Fruit fly (Drosophila melanogaster): ENCODE data around the gene CG9970.

The CG9970 gene

dm6 chr3L:2909523-2910042, 6.9 kb downstream of the CG9970 start:
- TF ChIP-seq CG8632 (GFP tag; optimal IDR thresholded peaks at IDR 0.05) = no peak
- no peak for TF ChIP-seq dac (GFP tag; optimal IDR thresholded peaks at IDR 0.05)
- no peak for TF ChIP-seq Eip75B (GFP tag; optimal IDR thresholded peaks at IDR 0.05)
- TF ChIP-seq CG6854 (GFP tag; optimal IDR thresholded peaks at IDR 0.05) = no peak
- no peak for TF ChIP-seq Sox14 (GFP tag; optimal IDR thresholded peaks at IDR 0.05)
- no peak for TF ChIP-seq CG7368 (GFP tag; optimal IDR thresholded peaks at IDR 0.05)
- TF ChIP-seq Hr38 (GFP tag; optimal IDR thresholded peaks at IDR 0.05) = no peak

- no peak for TF ChIP-seq spab (GFP tag; optimal IDR thresholded peaks at IDR 0.05)
- no peak for TF ChIP-seq CG6792 (GFP tag; optimal IDR thresholded peaks at IDR 0.05)
- no peak for TF ChIP-seq CG10631 (GFP tag; optimal IDR thresholded peaks at IDR 0.05)
- no peak for TF ChIP-seq eg (GFP tag; IDR thresholded peaks at IDR 0.05)
- TF ChIP-seq CG8119 (GFP tag; IDR thresholded peaks at IDR 0.05) = no peak
- TF ChIP-seq Smox (GFP tag; optimal IDR thresholded peaks at IDR 0.05) = no peak
- no peak for TF ChIP-seq CG31627 (GFP tag; optimal IDR thresholded peaks at IDR 0.05)
- TF ChIP-seq CG1621 (tag; optimal IDR thresholded peaks at IDR 0.05) = no peak
- no peak for TF ChIP-seq Hr4 (GFP tag; optimal IDR thresholded peaks at IDR 0.05)
- no peak for TF ChIP-seq fkh (GFP tag; optimal IDR thresholded peaks at IDR 0.05)
- TF ChIP-seq salr (GFP tag; optimal IDR thresholded peaks at IDR 0.05) = no peak
- TF ChIP-seq Met (GFP tag; optimal IDR thresholded peaks at IDR 0.05) = no peak
- TF ChIP-seq cyc (GFP tag; optimal IDR thresholded peaks at IDR 0.05) = no peak
- no peak for TF ChIP-seq Eip93F (GFP tag; optimal IDR thresholded peaks at IDR 0.05)
- no peak for TF ChIP-seq CG6276 (GFP tag; optimal IDR thresholded peaks at IDR 0.05)
Measured at dm6 chr3L:2906404-2906803, 10.1 kb downstream of the CG9970 start.

dm6 chr3L:2896371-2896958, 20.0 kb downstream of the CG9970 start:
- TF ChIP-seq CG4318 (GFP tag; optimal IDR thresholded peaks at IDR 0.05) (no peak), dac (GFP tag; optimal IDR thresholded peaks at IDR 0.05) (no peak), Blimp-1 (GFP tag; optimal IDR thresholded peaks at IDR 0.05) (no peak), cyc (GFP tag; optimal IDR thresholded peaks at IDR 0.05) (no peak), Lpt (GFP tag; optimal IDR thresholded peaks at IDR 0.05) (no peak), Sox102F (GFP tag; optimal IDR thresholded peaks at IDR 0.05) (no peak), CG10631 (GFP tag; optimal IDR thresholded peaks at IDR 0.05) (no peak), Ets96B (tag; optimal IDR thresholded peaks at IDR 0.05) (no peak), OdsH (GFP tag; optimal IDR thresholded peaks at IDR 0.05) (no peak), CG7368 (GFP tag; optimal IDR thresholded peaks at IDR 0.05) (no peak), CG3919 (GFP tag; optimal IDR thresholded peaks at IDR 0.05) (no peak), CG10669 (GFP tag; optimal IDR thresholded peaks at IDR 0.05) (no peak), dsx (GFP tag; optimal IDR thresholded peaks at IDR 0.05; ENCODE audit: poor library complexity, severe bottlenecking) (no peak), spab (GFP tag; optimal IDR thresholded peaks at IDR 0.05) (no peak), Sox14 (GFP tag; optimal IDR thresholded peaks at IDR 0.05) (no peak), CG8632 (GFP tag; optimal IDR thresholded peaks at IDR 0.05) (no peak)

dm6 chr3L:2894750-2895149, 21.7 kb downstream of the CG9970 start, which contains the start of gene Shab:
Gene Shab (plus strand): TSS chr3L:2895017.
- TF ChIP-seq OdsH (GFP tag; optimal IDR thresholded peaks at IDR 0.05) (no peak), svp (GFP tag) (peak; percentile 15), CG8119 (GFP tag; IDR thresholded peaks at IDR 0.05) (no peak), eg (GFP tag; IDR thresholded peaks at IDR 0.05) (0 out of 3 replicates have a peak, but pooled peaks have one; percentile 45), Eip78C (GFP tag) (peak; percentile 36), esn (GFP tag; optimal IDR thresholded peaks at IDR 0.05) (no peak)
